Worm (Caenorhabditis elegans) whole organism, late embryonic: ENCODE data around the gene srbc-58.

Experiments used
- F13H6.1 ChIP-seq: sonication (generic microtip); optimal IDR thresholded peaks from 2 replicates; lab custom pipeline; 2016; ENCODE audit warnings: missing genetic modification characterization, missing compliant biosample characterization
- T23F11.4 ChIP-seq: fragments of 200-800 bp; sonication (Bioruptor generic); optimal IDR thresholded peaks from 2 replicates; lab custom pipeline; 2018; ENCODE audit warnings: mild to moderate bottlenecking, missing genetic modification characterization, missing compliant biosample characterization
- Y22D7AL.16 ChIP-seq: sonication (generic microtip); optimal IDR thresholded peaks from 2 replicates; lab custom pipeline; 2016; ENCODE audit warnings: missing genetic modification characterization, missing compliant biosample characterization
- ceh-18 ChIP-seq: sonication (generic microtip); optimal IDR thresholded peaks from 2 replicates; lab custom pipeline; 2016; ENCODE audit warnings: missing genetic modification characterization, missing compliant biosample characterization
- ceh-24 ChIP-seq: sonication (generic microtip); optimal IDR thresholded peaks from 2 replicates; lab custom pipeline; 2016; ENCODE audit warnings: mild to moderate bottlenecking, missing genetic modification characterization, missing compliant biosample characterization
- ceh-31 ChIP-seq: sonication (generic microtip); optimal IDR thresholded peaks from 2 replicates; lab custom pipeline; 2016; ENCODE audit warnings: missing genetic modification characterization, missing compliant biosample characterization
- ceh-48 ChIP-seq: sonication (generic microtip); optimal IDR thresholded peaks from 2 replicates; lab custom pipeline; 2016; ENCODE audit warnings: missing genetic modification characterization, inconsistent platforms, missing compliant biosample characterization
- ceh-6 ChIP-seq: fragments of 200-800 bp; sonication (Bioruptor generic); optimal IDR thresholded peaks from 2 replicates; lab custom pipeline; 2018; ENCODE audit warnings: mild to moderate bottlenecking, missing genetic modification characterization, missing compliant biosample characterization
- dmd-4 ChIP-seq: sonication (generic microtip); optimal IDR thresholded peaks from 2 replicates; lab custom pipeline; 2016; ENCODE audit warnings: borderline replicate concordance, missing genetic modification characterization, missing compliant biosample characterization
- elt-4 ChIP-seq: sonication (generic microtip); optimal IDR thresholded peaks from 2 replicates; lab custom pipeline; 2016; ENCODE audit warnings: missing genetic modification characterization, missing compliant biosample characterization
- ets-4 ChIP-seq: sonication (generic microtip); optimal IDR thresholded peaks from 2 replicates; lab custom pipeline; 2016; ENCODE audit warnings: missing genetic modification characterization, missing compliant biosample characterization
- fax-1 ChIP-seq: sonication (generic microtip); optimal IDR thresholded peaks from 2 replicates; lab custom pipeline; 2016; ENCODE audit warnings: missing genotype, missing genetic modification characterization, missing compliant biosample characterization
- fkh-10 ChIP-seq: fragments of 150-350 bp; optimal IDR thresholded peaks from 2 replicates; lab custom pipeline; 2014; ENCODE audit warnings: missing biosample characterization, missing genetic modification reagents, missing genetic modification characterization
- gmeb-2 ChIP-seq: sonication (generic microtip); optimal IDR thresholded peaks from 2 replicates; lab custom pipeline; 2016; ENCODE audit warnings: missing genetic modification characterization, inconsistent platforms, missing compliant biosample characterization
- hlh-13 ChIP-seq: fragments of 200-800 bp; sonication (Bioruptor generic); optimal IDR thresholded peaks from 2 replicates; lab custom pipeline; 2018; ENCODE audit warnings: mild to moderate bottlenecking, missing genetic modification characterization, missing compliant biosample characterization
- hlh-30 ChIP-seq: sonication (generic microtip); optimal IDR thresholded peaks from 2 replicates; lab custom pipeline; 2017; ENCODE audit warnings: antibody characterized with exemption, missing genetic modification characterization, missing compliant biosample characterization; ENCODE audit not compliant: insufficient read depth
- madf-2 ChIP-seq: sonication (generic microtip); optimal IDR thresholded peaks from 2 replicates; lab custom pipeline; 2017; ENCODE audit warnings: missing genetic modification characterization, missing compliant biosample characterization
- odd-2 ChIP-seq: sonication (generic microtip); optimal IDR thresholded peaks from 2 replicates; lab custom pipeline; 2017; ENCODE audit warnings: antibody characterized with exemption, mild to moderate bottlenecking, missing genetic modification characterization, missing compliant biosample characterization
- pat-9 ChIP-seq: fragments of 200-800 bp; sonication (Bioruptor generic); optimal IDR thresholded peaks from 2 replicates; lab custom pipeline; 2018; ENCODE audit warnings: mild to moderate bottlenecking, missing genetic modification characterization, moderate library complexity, missing compliant biosample characterization
- pax-1 ChIP-seq: fragments of 150-350 bp; optimal IDR thresholded peaks from 2 replicates; lab custom pipeline; 2014; ENCODE audit warnings: missing biosample characterization, missing genetic modification characterization
- pha-2 ChIP-seq: sonication (generic microtip); optimal IDR thresholded peaks from 2 replicates; lab custom pipeline; 2017; ENCODE audit warnings: mild to moderate bottlenecking, missing genetic modification characterization, missing compliant biosample characterization
- pha-4 ChIP-seq: fragments of 150-350 bp; optimal IDR thresholded peaks from 2 replicates; lab custom pipeline; 2018; ENCODE audit warnings: missing biosample characterization, missing genetic modification reagents, missing genetic modification characterization
- pqm-1 ChIP-seq: sonication (generic microtip); optimal IDR thresholded peaks from 2 replicates; lab custom pipeline; 2016; ENCODE audit warnings: missing genetic modification characterization, missing compliant biosample characterization
- pros-1 ChIP-seq: fragments of 150-350 bp; optimal IDR thresholded peaks from 2 replicates; lab custom pipeline; 2014; ENCODE audit warnings: missing biosample characterization, missing genetic modification reagents, missing genetic modification characterization
- ref-2 ChIP-seq: sonication (generic microtip); optimal IDR thresholded peaks from 2 replicates; lab custom pipeline; 2016; ENCODE audit warnings: missing genetic modification characterization, missing compliant biosample characterization
- rnt-1 ChIP-seq: sonication (generic microtip); optimal IDR thresholded peaks from 2 replicates; lab custom pipeline; 2016; ENCODE audit warnings: missing genetic modification characterization, missing compliant biosample characterization
- sdc-2 ChIP-seq: sonication (generic microtip); optimal IDR thresholded peaks from 2 replicates; lab custom pipeline; 2016; ENCODE audit warnings: missing genotype, missing genetic modification characterization, missing compliant biosample characterization
- sox-4 ChIP-seq: sonication (generic microtip); optimal IDR thresholded peaks from 2 replicates; lab custom pipeline; 2017; ENCODE audit warnings: mild to moderate bottlenecking, missing genetic modification characterization, inconsistent platforms, missing compliant biosample characterization
- tbx-7 ChIP-seq: sonication (generic microtip); optimal IDR thresholded peaks from 2 replicates; lab custom pipeline; 2016; ENCODE audit warnings: missing genotype, missing genetic modification characterization, missing compliant biosample characterization
- unc-3 ChIP-seq, 2 experiments: fragments of 200-800 bp in 1 of 2; sonication (Bioruptor generic) in 1 of 2; sonication (generic microtip) in 1 of 2; conservative IDR thresholded peaks in 1 of 2; optimal IDR thresholded peaks in 1 of 2; 2 replicates each; pipeline versions ENCODE4 v1.3.6 to Lab custom; 2016 to 2022; ENCODE audit warnings: missing compliant biosample characterization in 2 of 2, missing genetic modification characterization in 2 of 2, missing genetic modification reagents in 1 of 2
- unc-42 ChIP-seq: sonication (generic microtip); optimal IDR thresholded peaks from 2 replicates; lab custom pipeline; 2016; ENCODE audit warnings: missing genotype, missing genetic modification characterization, missing compliant biosample characterization
- unc-55 ChIP-seq: sonication (generic microtip); optimal IDR thresholded peaks from 2 replicates; lab custom pipeline; 2017; ENCODE audit warnings: missing biosample characterization, missing genetic modification reagents, missing genetic modification characterization
- unc-86 ChIP-seq: sonication (generic microtip); optimal IDR thresholded peaks from 2 replicates; lab custom pipeline; 2016; ENCODE audit warnings: missing genetic modification characterization, missing compliant biosample characterization
- ztf-16 ChIP-seq: sonication (generic microtip); optimal IDR thresholded peaks from 2 replicates; lab custom pipeline; 2017; ENCODE audit warnings: missing genetic modification characterization, missing compliant biosample characterization

The srbc-58 gene

DNA sequence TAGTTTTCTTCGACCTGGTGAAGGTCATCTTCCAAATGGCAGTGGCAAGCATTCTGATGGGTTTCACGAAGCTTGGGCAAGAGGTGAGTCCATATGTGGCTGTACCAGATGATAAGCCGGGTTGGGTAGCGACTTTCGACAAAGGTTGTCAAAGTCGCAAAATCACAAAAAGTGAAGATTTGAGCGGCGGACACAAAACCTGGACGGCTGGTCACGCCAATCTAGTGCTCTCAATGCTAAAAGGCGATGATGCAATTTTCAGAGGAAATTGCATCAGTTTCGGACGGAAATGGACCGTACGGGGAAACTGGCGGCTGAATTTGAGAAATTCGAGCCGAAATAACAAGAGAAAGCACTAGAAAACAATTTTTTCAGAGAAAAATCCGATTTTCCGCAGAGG, 22.4 kb downstream of the srbc-58 start:
- TF ChIP-seq ceh-48, result no peak
- no peak for TF ChIP-seq F13H6.1 (tag; lab: Kevin White, UChicago)
- TF ChIP-seq ref-2 (tag; lab: Kevin White, UChicago), result no peak

DNA sequence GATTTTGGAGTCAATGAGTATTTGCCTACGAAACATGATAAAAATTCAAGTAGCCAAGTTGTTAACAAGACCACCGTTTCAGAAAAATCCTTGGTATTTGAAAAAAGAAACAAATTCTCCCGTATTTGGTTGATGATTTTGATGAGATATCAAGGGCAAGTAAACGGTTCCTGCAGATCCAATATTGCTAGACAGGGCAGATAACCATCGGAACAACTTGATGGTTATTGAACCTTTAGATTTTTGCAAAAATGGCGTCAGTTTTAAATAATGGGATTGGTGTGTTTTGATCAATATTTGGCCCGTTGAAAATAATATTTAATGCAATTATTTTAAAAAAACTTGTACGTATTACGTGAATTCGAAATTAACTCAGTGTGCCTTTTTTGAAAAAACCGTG, 25.5 kb downstream of the srbc-58 start:
- TF ChIP-seq tbx-7, result no peak
- TF ChIP-seq Y22D7AL.16 (tag; lab: Kevin White, UChicago), result no peak
- TF ChIP-seq gmeb-2 (tag; lab: Kevin White, UChicago), result no peak
- TF ChIP-seq pha-4, result no peak
- no peak for TF ChIP-seq sdc-2 (tag; lab: Kevin White, UChicago)
- no peak for TF ChIP-seq fkh-10 (GFP tag; lab: Kevin White, UChicago)
- no peak for TF ChIP-seq ceh-31
- TF ChIP-seq pax-1 (tag; lab: Kevin White, UChicago), result no peak
- no peak for TF ChIP-seq unc-42 (tag; lab: Kevin White, UChicago)
- TF ChIP-seq unc-86 (tag; lab: Kevin White, UChicago), result no peak
- TF ChIP-seq pha-2 (tag; lab: Kevin White, UChicago), result no peak

DNA sequence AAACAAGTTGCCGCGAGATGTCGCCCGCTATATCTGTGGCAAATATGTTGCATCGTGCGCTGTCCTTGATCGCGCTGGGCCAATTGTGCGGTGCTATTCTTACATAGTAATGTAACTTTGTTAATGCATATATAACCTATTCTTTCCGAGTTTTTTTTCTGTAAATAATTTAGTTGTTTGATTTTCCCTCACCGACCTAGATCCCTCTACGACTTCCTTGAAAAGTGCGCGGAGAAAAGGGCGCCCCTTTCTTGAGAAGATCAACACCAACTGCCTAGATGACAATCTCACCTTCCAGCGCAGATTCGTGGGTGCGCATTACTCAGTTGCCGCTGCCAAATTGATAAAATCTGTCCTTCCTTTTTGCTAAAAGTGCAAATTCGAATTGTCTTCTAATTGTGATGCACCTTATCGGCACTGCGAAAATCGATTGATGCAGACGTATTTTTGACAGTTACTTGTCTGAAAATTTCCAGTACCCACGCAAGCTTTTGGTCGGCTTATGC, 26.8 kb downstream of the srbc-58 start:
- no peak for TF ChIP-seq ets-4 (tag; lab: Kevin White, UChicago)
- TF ChIP-seq, all 69 proteins: peak for 0

DNA sequence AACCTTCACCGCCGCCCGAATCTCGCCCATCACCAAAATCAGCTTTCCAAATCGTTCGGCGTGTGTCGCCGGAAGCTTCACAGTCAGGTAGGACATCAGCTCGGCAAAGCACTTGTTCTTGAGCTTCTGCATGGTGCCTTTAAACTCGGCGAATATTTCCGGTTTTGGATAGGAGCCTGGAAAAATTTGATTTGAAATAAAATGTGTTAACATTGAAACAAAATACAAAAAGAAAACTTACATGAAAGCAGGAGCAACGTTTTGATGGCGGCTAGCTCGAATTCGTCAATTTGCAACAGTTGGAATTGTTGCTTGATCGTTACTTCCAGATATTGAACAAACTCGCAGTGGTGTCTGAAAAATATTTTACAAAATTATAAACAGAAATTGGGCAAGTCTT, 27.9 kb downstream of the srbc-58 start:
- TF ChIP-seq fax-1 (tag; lab: Kevin White, UChicago) (no peak), unc-55 (GFP tag; lab: Kevin White, UChicago) (no peak), ztf-16 (no peak), ceh-24 (no peak), madf-2 (tag; lab: Kevin White, UChicago) (no peak), ref-2 (tag; lab: Kevin White, UChicago) (no peak), ceh-6 (GFP tag; lab: Kevin White, UChicago) (no peak), sox-4 (no peak)
- TF ChIP-seq, all 69 proteins: peak for 0

DNA sequence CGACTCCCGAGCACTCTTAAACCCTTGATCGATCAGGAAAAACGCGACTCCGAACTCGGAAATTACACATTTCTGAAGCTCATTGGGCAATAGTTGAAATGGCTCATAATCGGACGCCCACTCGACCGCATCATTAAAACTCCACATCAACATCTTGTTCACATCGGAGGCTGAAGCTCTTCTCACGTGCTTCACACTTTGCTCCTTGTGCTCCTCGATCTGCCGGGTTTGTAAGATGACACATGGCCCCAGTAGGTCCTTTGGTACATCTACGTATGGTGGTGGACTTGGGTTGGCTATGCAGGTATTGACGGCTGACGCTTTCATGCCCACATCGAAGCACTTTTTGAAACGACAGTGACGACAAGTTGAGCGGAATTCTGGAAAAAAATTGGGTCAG, 28.7 kb downstream of the srbc-58 start:
- TF ChIP-seq pros-1, result no peak
- no peak for TF ChIP-seq hlh-30 (tag; lab: Kevin White, UChicago)
- no peak for TF ChIP-seq tbx-7
- TF ChIP-seq elt-4, result no peak
- TF ChIP-seq unc-3 (GFP tag; conservative IDR thresholded peaks at IDR 0.05; lab: Robert Waterston, UW), result no peak
- TF ChIP-seq unc-3 (tag; optimal IDR thresholded peaks at IDR 0.05; lab: Kevin White, UChicago), result no peak
- no peak for TF ChIP-seq dmd-4 (tag; lab: Kevin White, UChicago)
- TF ChIP-seq odd-2 (tag; lab: Kevin White, UChicago), result no peak
- TF ChIP-seq pha-2 (tag; lab: Kevin White, UChicago), result no peak
- TF ChIP-seq T23F11.4 (GFP tag; lab: Kevin White, UChicago), result no peak
- no peak for TF ChIP-seq hlh-13
- no peak for TF ChIP-seq pqm-1 (tag; lab: Kevin White, UChicago)
- no peak for TF ChIP-seq ceh-18 (tag; lab: Kevin White, UChicago)
- TF ChIP-seq, all 69 proteins: peak for 0

ce11 chrV:804485-804884, 29.7 kb downstream of the srbc-58 start, which contains the start of gene nhr-270:
Gene nhr-270, minus strand, starts transcription at chrV:804741.
- TF ChIP-seq unc-3 (GFP tag; conservative IDR thresholded peaks at IDR 0.05; lab: Robert Waterston, UW) (no peak), unc-3 (tag; optimal IDR thresholded peaks at IDR 0.05; lab: Kevin White, UChicago) (no peak), rnt-1 (tag; lab: Kevin White, UChicago) (no peak), pat-9 (no peak)
- TF ChIP-seq, all 69 proteins: peak for 0
